In the genomic region with DNA sequence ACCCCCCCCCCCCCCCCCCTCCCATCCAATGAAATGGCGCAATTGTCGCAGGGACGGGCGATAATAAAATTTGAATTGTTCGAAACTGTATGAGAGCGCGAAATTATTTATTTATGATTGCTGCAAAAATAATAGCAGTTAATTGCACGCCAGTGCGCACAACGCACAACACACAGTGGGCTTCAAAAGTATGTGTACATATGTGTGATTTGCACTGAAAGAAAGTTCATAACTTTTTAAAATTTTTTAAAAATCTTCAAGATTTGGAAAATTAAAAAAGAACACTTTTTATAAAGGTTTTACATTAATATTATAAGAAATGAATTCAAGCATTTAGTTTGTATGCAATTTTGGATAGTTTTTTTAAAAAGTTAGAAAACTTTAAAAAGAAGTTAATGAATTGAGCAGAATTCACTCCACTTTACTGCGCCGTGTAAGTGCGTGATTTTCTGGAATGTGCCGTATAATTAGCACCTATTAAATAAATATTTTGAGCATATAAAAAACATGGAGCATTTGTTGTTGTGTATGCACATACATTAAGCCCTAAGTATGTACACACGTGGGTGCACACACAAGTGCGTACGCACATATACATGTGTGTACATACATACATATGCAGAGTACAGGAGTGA, we compare ENCODE assay signal across 4 fruit fly cellular contexts.
TF ChIP-seq lines count a peak whose summit lies in the region.

No protein-coding gene starts in this region.

- no peak for TF ChIP-seq CTCF in whole organism, embryonic (GFP tag; optimal IDR thresholded peaks at IDR 0.05; lab: Kevin White, UChicago)

TF ChIP-seq in whole organism, embryonic, 481 proteins besides CTCF, POLR2A, EP300 and RAD21 (continues in another document):
- no peak for TF ChIP-seq CG34224 (GFP tag; IDR thresholded peaks at IDR 0.05; lab: Robert Waterston, UW; ENCODE audit: partially characterized antibody)
- no peak for TF ChIP-seq jigr1 (GFP tag; IDR thresholded peaks at IDR 0.05; lab: Robert Waterston, UW)
- TF ChIP-seq NK7.1 (GFP tag; optimal IDR thresholded peaks at IDR 0.05; lab: Kevin White, UChicago), result no peak
- peak; percentile 11 for TF ChIP-seq nmo (GFP tag; optimal IDR thresholded peaks at IDR 0.05; lab: Kevin White, UChicago)
- no peak for TF ChIP-seq Myb (GFP tag; optimal IDR thresholded peaks at IDR 0.05; lab: Kevin White, UChicago)
- peak; percentile 15 for TF ChIP-seq CG15696 (tag; optimal IDR thresholded peaks at IDR 0.05; lab: Kevin White, UChicago)
- TF ChIP-seq CG12659 (GFP tag; optimal IDR thresholded peaks at IDR 0.05; lab: Kevin White, UChicago), result no peak
- TF ChIP-seq tio (GFP tag; optimal IDR thresholded peaks at IDR 0.05; lab: Kevin White, UChicago), result peak; percentile 38
- TF ChIP-seq Nf-YC (tag; optimal IDR thresholded peaks at IDR 0.05; lab: Kevin White, UChicago), result no peak
- TF ChIP-seq ash1 (GFP tag; optimal IDR thresholded peaks at IDR 0.05; lab: Kevin White, UChicago), result no peak
- no peak for TF ChIP-seq rib (GFP tag; IDR thresholded peaks at IDR 0.05; lab: Robert Waterston, UW)
- no peak for TF ChIP-seq HHEX (GFP tag; optimal IDR thresholded peaks at IDR 0.05; lab: Kevin White, UChicago)
- peak; percentile 60 for TF ChIP-seq CG9727 (GFP tag; optimal IDR thresholded peaks at IDR 0.05; lab: Kevin White, UChicago)
- no peak for TF ChIP-seq Dp (GFP tag; optimal IDR thresholded peaks at IDR 0.05; lab: Kevin White, UChicago)
- TF ChIP-seq ab (GFP tag; optimal IDR thresholded peaks at IDR 0.05; lab: Kevin White, UChicago), result no peak
- TF ChIP-seq tin (GFP tag; optimal IDR thresholded peaks at IDR 0.05; lab: Kevin White, UChicago), result no peak
- peak; percentile 47 for TF ChIP-seq zen (tag; optimal IDR thresholded peaks at IDR 0.05; lab: Kevin White, UChicago)
- TF ChIP-seq Xrp1 (GFP tag; IDR thresholded peaks at IDR 0.05; lab: Robert Waterston, UW), result peak; percentile 21; the same call in 1 of the 2 replicates
- no peak for TF ChIP-seq Ptx1 (GFP tag; IDR thresholded peaks at IDR 0.05; lab: Robert Waterston, UW)
- TF ChIP-seq CG5953 (GFP tag; IDR thresholded peaks at IDR 0.05; lab: Robert Waterston, UW), result no peak
- no peak for TF ChIP-seq Lpt (GFP tag; optimal IDR thresholded peaks at IDR 0.05; lab: Kevin White, UChicago)

TF ChIP-seq in whole organism, prepupa, 60 proteins besides CTCF, POLR2A, EP300 and RAD21 (continues in another document):
- no peak for TF ChIP-seq CG6792 (GFP tag; optimal IDR thresholded peaks at IDR 0.05; lab: Kevin White, UChicago)
- no peak for TF ChIP-seq CG7368 (GFP tag; optimal IDR thresholded peaks at IDR 0.05; lab: Kevin White, UChicago)
- peak; percentile 75 for TF ChIP-seq svp (GFP tag; lab: Kevin White, UChicago)
- no peak for TF ChIP-seq dac (GFP tag; optimal IDR thresholded peaks at IDR 0.05; lab: Kevin White, UChicago)
- TF ChIP-seq Hr38 (GFP tag; optimal IDR thresholded peaks at IDR 0.05; lab: Kevin White, UChicago), result no peak
- TF ChIP-seq CG3032 (tag; optimal IDR thresholded peaks at IDR 0.05; lab: Kevin White, UChicago), result peak; percentile 30
- no peak for TF ChIP-seq CG6163 (GFP tag; IDR thresholded peaks at IDR 0.05; lab: Robert Waterston, UW)
- peak; percentile 42 for TF ChIP-seq Ets96B (tag; optimal IDR thresholded peaks at IDR 0.05; lab: Kevin White, UChicago)
- TF ChIP-seq Gug (GFP tag; IDR thresholded peaks at IDR 0.05; lab: Robert Waterston, UW), result no peak
- peak; percentile 29 for TF ChIP-seq esn (GFP tag; optimal IDR thresholded peaks at IDR 0.05; lab: Kevin White, UChicago)
- TF ChIP-seq CG15336 (GFP tag; IDR thresholded peaks at IDR 0.05; lab: Robert Waterston, UW), result no peak
- TF ChIP-seq CG10669 (GFP tag; optimal IDR thresholded peaks at IDR 0.05; lab: Kevin White, UChicago), result no peak
- TF ChIP-seq fd85E (GFP tag; optimal IDR thresholded peaks at IDR 0.05; lab: Kevin White, UChicago), result no peak
- TF ChIP-seq CG6808 (GFP tag; optimal IDR thresholded peaks at IDR 0.05; lab: Kevin White, UChicago), result peak; percentile 9
- TF ChIP-seq Sox15 (GFP tag; optimal IDR thresholded peaks at IDR 0.05; lab: Kevin White, UChicago), result no peak
- no peak for TF ChIP-seq Ets21C (GFP tag; optimal IDR thresholded peaks at IDR 0.05; lab: Kevin White, UChicago)
- TF ChIP-seq CG6854 (GFP tag; optimal IDR thresholded peaks at IDR 0.05; lab: Kevin White, UChicago), result no peak
- peak; percentile 40 for TF ChIP-seq OdsH (GFP tag; optimal IDR thresholded peaks at IDR 0.05; lab: Kevin White, UChicago)
- TF ChIP-seq fd59A (GFP tag; optimal IDR thresholded peaks at IDR 0.05; lab: Kevin White, UChicago), result peak; percentile 26
- TF ChIP-seq CG1621 (tag; optimal IDR thresholded peaks at IDR 0.05; lab: Kevin White, UChicago), result no peak
- TF ChIP-seq Blimp-1 (GFP tag; optimal IDR thresholded peaks at IDR 0.05; lab: Kevin White, UChicago), result no peak
- no peak for TF ChIP-seq CG6276 (GFP tag; optimal IDR thresholded peaks at IDR 0.05; lab: Kevin White, UChicago)
- TF ChIP-seq CG31627 (GFP tag; optimal IDR thresholded peaks at IDR 0.05; lab: Kevin White, UChicago), result peak; percentile 16

TF ChIP-seq in whole organism, pupa, 21 proteins besides CTCF, POLR2A, EP300 and RAD21:
- TF ChIP-seq CG15710 (tag; optimal IDR thresholded peaks at IDR 0.05; lab: Kevin White, UChicago), result peak; percentile 8
- TF ChIP-seq Snoo (tag; optimal IDR thresholded peaks at IDR 0.05; lab: Kevin White, UChicago), result no peak
- TF ChIP-seq D1 (tag; optimal IDR thresholded peaks at IDR 0.05; lab: Kevin White, UChicago), result peak; percentile 18
- TF ChIP-seq fd96Ca (GFP tag; IDR thresholded peaks at IDR 0.05; lab: Robert Waterston, UW), result no peak
- TF ChIP-seq CG17806 (tag; optimal IDR thresholded peaks at IDR 0.05; lab: Kevin White, UChicago), result peak; percentile 7
- TF ChIP-seq Pif1A (GFP tag; optimal IDR thresholded peaks at IDR 0.05; lab: Kevin White, UChicago), result no peak
- no peak for TF ChIP-seq gl (tag; optimal IDR thresholded peaks at IDR 0.05; lab: Kevin White, UChicago)
- TF ChIP-seq CG4496 (GFP tag; IDR thresholded peaks at IDR 0.05; lab: Robert Waterston, UW), result no peak
- TF ChIP-seq CG34367 (tag; optimal IDR thresholded peaks at IDR 0.05; lab: Kevin White, UChicago), result peak; percentile 32
- TF ChIP-seq CG32121 (GFP tag; IDR thresholded peaks at IDR 0.05; lab: Robert Waterston, UW), result no peak
- TF ChIP-seq Ets98B (GFP tag; IDR thresholded peaks at IDR 0.05; lab: Robert Waterston, UW), result no peak
- no peak for TF ChIP-seq CG8301 (tag; optimal IDR thresholded peaks at IDR 0.05; lab: Kevin White, UChicago)
- TF ChIP-seq rn (GFP tag; IDR thresholded peaks at IDR 0.05; lab: Robert Waterston, UW), result no peak
- no peak for TF ChIP-seq CG12605 (GFP tag; IDR thresholded peaks at IDR 0.05; lab: Robert Waterston, UW)
- peak; percentile 39 for TF ChIP-seq CG14655 (GFP tag; optimal IDR thresholded peaks at IDR 0.05; lab: Kevin White, UChicago)
- TF ChIP-seq Pif1B (GFP tag; optimal IDR thresholded peaks at IDR 0.05; lab: Kevin White, UChicago), result no peak
- no peak for TF ChIP-seq EcR (GFP tag; optimal IDR thresholded peaks at IDR 0.05; lab: Kevin White, UChicago)
- no peak for TF ChIP-seq CG13204 (GFP tag; optimal IDR thresholded peaks at IDR 0.05; lab: Kevin White, UChicago)
- peak; percentile 28 for TF ChIP-seq CG9948 (tag; optimal IDR thresholded peaks at IDR 0.05; lab: Kevin White, UChicago)
- TF ChIP-seq CG8159 (tag; optimal IDR thresholded peaks at IDR 0.05; lab: Kevin White, UChicago), result peak; percentile 46
- no peak for TF ChIP-seq CG10348 (GFP tag; IDR thresholded peaks at IDR 0.05; lab: Robert Waterston, UW)

TF ChIP-seq in whole organism, wandering third instar larva, 38 proteins besides CTCF, POLR2A, EP300 and RAD21:
- TF ChIP-seq dmrt93B (GFP tag; optimal IDR thresholded peaks at IDR 0.05; lab: Kevin White, UChicago) (no peak), foxo (GFP tag; optimal IDR thresholded peaks at IDR 0.05; lab: Kevin White, UChicago) (peak in 1 of 2 experiments; percentile 1), woc (GFP tag; optimal IDR thresholded peaks at IDR 0.05; lab: Kevin White, UChicago) (no peak), rgr (GFP tag; optimal IDR thresholded peaks at IDR 0.05; lab: Kevin White, UChicago) (peak; percentile 3), ey (GFP tag; optimal IDR thresholded peaks at IDR 0.05; lab: Kevin White, UChicago) (peak; percentile 1), h (GFP tag; optimal IDR thresholded peaks at IDR 0.05; lab: Kevin White, UChicago) (peak; percentile 16), dl (GFP tag; optimal IDR thresholded peaks at IDR 0.05; lab: Kevin White, UChicago; ENCODE audit: insufficient read depth in 1 of 2, partially characterized antibody in 2 of 2) (no peak)
